Worm (Caenorhabditis elegans) whole organism, L3 larva: ENCODE measurements around the gene prx-14.

ENCODE experiments used
- R02D3.7 ChIP-seq: fragments of 150-350 bp; optimal IDR thresholded peaks from 2 replicates; lab custom pipeline; 2014; ENCODE audit warnings: missing biosample characterization, missing genetic modification characterization
- ama-1 ChIP-seq: fragments of 150-350 bp; optimal IDR thresholded peaks from 2 replicates; lab custom pipeline; 2018
- egl-5 ChIP-seq: fragments of 150-350 bp; optimal IDR thresholded peaks from 2 replicates; lab custom pipeline; 2017; ENCODE audit warnings: missing biosample characterization, missing genetic modification reagents, missing genetic modification characterization, inconsistent platforms
- mdl-1 ChIP-seq: fragments of 150-350 bp; optimal IDR thresholded peaks from 2 replicates; lab custom pipeline; 2014; ENCODE audit warnings: missing biosample characterization, missing genetic modification characterization
- nhr-11 ChIP-seq: fragments of 150-350 bp; optimal IDR thresholded peaks from 2 replicates; lab custom pipeline; 2014; ENCODE audit warnings: missing biosample characterization, missing genetic modification characterization
- nhr-25 ChIP-seq: sonication (generic microtip); optimal IDR thresholded peaks from 2 replicates; lab custom pipeline; 2017; ENCODE audit warnings: missing biosample characterization, missing genetic modification characterization
- nhr-77 ChIP-seq: fragments of 150-350 bp; optimal IDR thresholded peaks from 2 replicates; lab custom pipeline; 2014; ENCODE audit warnings: missing biosample characterization, missing genetic modification characterization
- pha-4 ChIP-seq: fragments of 150-350 bp; optimal IDR thresholded peaks from 2 replicates; lab custom pipeline; 2014; ENCODE audit warnings: missing biosample characterization, missing genetic modification reagents, missing genetic modification characterization
- pqm-1 ChIP-seq: fragments of 150-350 bp; optimal IDR thresholded peaks from 2 replicates; lab custom pipeline; 2017; ENCODE audit warnings: missing biosample characterization, missing genetic modification characterization, inconsistent platforms
- skn-1 ChIP-seq: fragments of 150-350 bp; optimal IDR thresholded peaks from 2 replicates; lab custom pipeline; 2014; ENCODE audit warnings: missing biosample characterization, missing genetic modification characterization
- snpc-4 ChIP-seq: fragments of 150-350 bp; optimal IDR thresholded peaks from 2 replicates; lab custom pipeline; 2014; ENCODE audit warnings: missing biosample characterization, missing genetic modification characterization
- unc-62 ChIP-seq: fragments of 150-350 bp; sonication (generic microtip); optimal IDR thresholded peaks from 4 replicates; lab custom pipeline; 2014; ENCODE audit warnings: missing biosample characterization, missing genetic modification reagents, missing genetic modification characterization
- ztf-11 ChIP-seq: fragments of 150-350 bp; optimal IDR thresholded peaks from 2 replicates; lab custom pipeline; 2014; ENCODE audit warnings: missing biosample characterization, missing genetic modification characterization

- TF ChIP-seq unc-62 (no peak), ama-1 (no peak), nhr-77 (tag; lab: Kevin White, UChicago) (no peak), nhr-25 (tag; lab: Kevin White, UChicago) (no peak), egl-5 (tag; lab: Kevin White, UChicago) (no peak), mdl-1 (no peak), R02D3.7 (no peak), ztf-11 (tag; lab: Kevin White, UChicago) (no peak), skn-1 (no peak), snpc-4 (tag; lab: Kevin White, UChicago) (no peak), nhr-11 (no peak), pqm-1 (tag; lab: Kevin White, UChicago) (no peak), pha-4 (tag; lab: Kevin White, UChicago) (no peak)
Measured at ce11 chrIV:11145929-11146339, 37.0 kb upstream of the prx-14 start.
